Worm (Caenorhabditis elegans) whole organism, young adult: Measurements from ENCODE around the gene cdf-2.

Experiments used
- B0336.3 ChIP-seq: fragments of 200-800 bp; sonication (Bioruptor generic); IDR thresholded peaks from 2 replicates; pipeline ENCODE4 v1.3.6; 2022; ENCODE audit warnings: missing genetic modification characterization, missing compliant biosample characterization
- C17E4.6 ChIP-seq: fragments of 200-800 bp; sonication (Bioruptor generic); IDR thresholded peaks from 2 replicates; pipeline ENCODE4 v1.3.6; 2022; ENCODE audit warnings: missing genetic modification reagents, missing genetic modification characterization, missing compliant biosample characterization
- F49E8.2 ChIP-seq: sonication (generic microtip); optimal IDR thresholded peaks from 3 replicates; lab custom pipeline; 2017; ENCODE audit warnings: missing genetic modification characterization, mild to moderate bottlenecking, missing compliant biosample characterization, antibody characterized with exemption, moderate library complexity; ENCODE audit not compliant: insufficient read depth
- F55B11.4 ChIP-seq: sonication (generic microtip); optimal IDR thresholded peaks from 2 replicates; lab custom pipeline; 2016; ENCODE audit warnings: missing compliant biosample characterization, missing genetic modification characterization, borderline replicate concordance; ENCODE audit not compliant: insufficient read depth
- F57A8.1 ChIP-seq: fragments of 200-800 bp; sonication (Bioruptor generic); optimal IDR thresholded peaks from 2 replicates; lab custom pipeline; 2018; ENCODE audit warnings: mild to moderate bottlenecking, missing genetic modification characterization, moderate library complexity, missing compliant biosample characterization
- K12H6.12 ChIP-seq: fragments of 200-800 bp; sonication (Bioruptor generic); optimal IDR thresholded peaks from 2 replicates; lab custom pipeline; 2018; ENCODE audit warnings: mild to moderate bottlenecking, missing genetic modification characterization, missing compliant biosample characterization
- T26A5.8 ChIP-seq: sonication (generic microtip); optimal IDR thresholded peaks from 2 replicates; lab custom pipeline; 2016; ENCODE audit warnings: missing genetic modification characterization, missing compliant biosample characterization
- Y53F4B.3 ChIP-seq: fragments of 200-800 bp; sonication (Bioruptor generic); IDR thresholded peaks from 2 replicates; pipeline ENCODE4 v1.3.6; 2022; ENCODE audit warnings: missing genetic modification reagents, missing genetic modification characterization, missing compliant biosample characterization
- ama-1 ChIP-seq, 3 experiments: fragments of 150-350 bp in 1 of 3; sonication (generic microtip) in 2 of 3; optimal IDR thresholded peaks; 2 replicates each; lab custom pipeline; 2014 to 2018; ENCODE audit warnings: missing biosample characterization in 2 of 3, missing genetic modification characterization in 2 of 3, missing genetic modification reagents in 2 of 3
- athp-1 ChIP-seq: sonication (generic microtip); optimal IDR thresholded peaks from 2 replicates; lab custom pipeline; 2017; ENCODE audit warnings: mild to moderate bottlenecking, missing genetic modification characterization, missing compliant biosample characterization
- attf-3 ChIP-seq: fragments of 200-800 bp; sonication (Bioruptor generic); conservative IDR thresholded peaks from 2 replicates; pipeline ENCODE4 v1.3.6; 2022; ENCODE audit warnings: missing genetic modification reagents, missing genetic modification characterization, missing compliant biosample characterization
- bed-1 ChIP-seq: fragments of 200-800 bp; sonication (Bioruptor generic); IDR thresholded peaks from 2 replicates; pipeline ENCODE4 v1.3.6; 2022; ENCODE audit warnings: missing genetic modification reagents, missing genetic modification characterization, missing compliant biosample characterization
- bed-2 ChIP-seq: fragments of 200-800 bp; sonication (Bioruptor generic); IDR thresholded peaks from 2 replicates; pipeline ENCODE4 v1.3.6; 2022; ENCODE audit warnings: missing genetic modification reagents, missing genetic modification characterization, missing compliant biosample characterization
- cebp-1 ChIP-seq, 2 experiments: fragments of 200-800 bp in 1 of 2; sonication (Bioruptor generic) in 1 of 2; sonication (generic microtip) in 1 of 2; IDR thresholded peaks in 1 of 2; optimal IDR thresholded peaks in 1 of 2; 2 replicates each; pipeline versions ENCODE4 v1.3.6 to Lab custom; 2017 to 2022; ENCODE audit warnings: missing compliant biosample characterization in 2 of 2, missing genetic modification characterization in 2 of 2, mild to moderate bottlenecking in 1 of 2, missing genetic modification reagents in 1 of 2, moderate library complexity in 1 of 2
- cebp-2 ChIP-seq: fragments of 200-800 bp; sonication (Bioruptor generic); IDR thresholded peaks from 2 replicates; pipeline ENCODE4 v1.3.6; 2022; ENCODE audit warnings: missing genetic modification characterization, missing compliant biosample characterization
- ceh-27 ChIP-seq: fragments of 200-800 bp; sonication (Bioruptor generic); optimal IDR thresholded peaks from 2 replicates; lab custom pipeline; 2018; ENCODE audit warnings: mild to moderate bottlenecking, missing genetic modification characterization, moderate library complexity, missing compliant biosample characterization
- dpff-1 ChIP-seq: sonication (generic microtip); optimal IDR thresholded peaks from 2 replicates; lab custom pipeline; 2017; ENCODE audit warnings: mild to moderate bottlenecking, missing genetic modification characterization, missing compliant biosample characterization
- gei-17 ChIP-seq: fragments of 200-800 bp; sonication (Bioruptor generic); optimal IDR thresholded peaks from 2 replicates; lab custom pipeline; 2018; ENCODE audit warnings: mild to moderate bottlenecking, missing genetic modification characterization, missing compliant biosample characterization
- hlh-12 ChIP-seq: sonication (generic microtip); optimal IDR thresholded peaks from 2 replicates; lab custom pipeline; 2016; ENCODE audit warnings: missing genetic modification characterization, missing compliant biosample characterization
- hmg-1.2 ChIP-seq: fragments of 200-800 bp; sonication (Bioruptor generic); IDR thresholded peaks from 2 replicates; pipeline ENCODE4 v1.3.6; 2022; ENCODE audit warnings: missing genetic modification reagents, missing genetic modification characterization, missing compliant biosample characterization
- hrde-1 ChIP-seq: sonication (generic microtip); optimal IDR thresholded peaks from 2 replicates; lab custom pipeline; 2016; ENCODE audit warnings: missing genetic modification characterization, mild to moderate bottlenecking, missing compliant biosample characterization, moderate library complexity, missing genotype, missing genetic modification reagents, borderline replicate concordance
- lag-1 ChIP-seq: fragments of 200-800 bp; sonication (Bioruptor generic); IDR thresholded peaks from 2 replicates; pipeline ENCODE4 v1.3.6; 2022; ENCODE audit warnings: missing genetic modification reagents, missing genetic modification characterization, missing compliant biosample characterization
- let-607 ChIP-seq, 2 experiments: fragments of 200-800 bp in 1 of 2; sonication (Bioruptor generic) in 1 of 2; sonication (generic microtip) in 1 of 2; optimal IDR thresholded peaks; 2 replicates each; lab custom pipeline; 2016 to 2018; ENCODE audit warnings: mild to moderate bottlenecking in 2 of 2, missing compliant biosample characterization in 2 of 2, missing genetic modification characterization in 2 of 2, moderate library complexity in 2 of 2, missing genotype in 1 of 2
- lin-26 ChIP-seq: fragments of 200-800 bp; sonication (Bioruptor generic); IDR thresholded peaks from 2 replicates; pipeline ENCODE4 v1.3.6; 2022; ENCODE audit warnings: missing genetic modification reagents, missing genetic modification characterization, missing compliant biosample characterization
- lin-54 ChIP-seq: fragments of 200-800 bp; sonication (Bioruptor generic); optimal IDR thresholded peaks from 2 replicates; lab custom pipeline; 2018; ENCODE audit warnings: mild to moderate bottlenecking, missing genetic modification characterization, missing compliant biosample characterization
- lsl-1 ChIP-seq: fragments of 200-800 bp; sonication (Bioruptor generic); optimal IDR thresholded peaks from 2 replicates; lab custom pipeline; 2018; ENCODE audit warnings: mild to moderate bottlenecking, missing genetic modification characterization, moderate library complexity, missing compliant biosample characterization
- lsy-27 ChIP-seq: sonication (generic microtip); optimal IDR thresholded peaks from 2 replicates; lab custom pipeline; 2017; ENCODE audit warnings: missing genetic modification characterization, mild to moderate bottlenecking, missing compliant biosample characterization, antibody characterized with exemption, missing genotype, borderline replicate concordance; ENCODE audit not compliant: insufficient read depth
- madf-6 ChIP-seq: fragments of 200-800 bp; sonication (Bioruptor generic); IDR thresholded peaks from 2 replicates; pipeline ENCODE4 v1.3.6; 2022; ENCODE audit warnings: missing genetic modification reagents, missing genetic modification characterization, missing compliant biosample characterization
- mes-4 ChIP-seq: sonication (generic microtip); optimal IDR thresholded peaks from 2 replicates; lab custom pipeline; 2016; ENCODE audit warnings: missing genotype, missing genetic modification characterization, missing compliant biosample characterization
- nfyb-1 ChIP-seq: fragments of 200-800 bp; sonication (Bioruptor generic); IDR thresholded peaks from 2 replicates; pipeline ENCODE4 v1.3.6; 2022; ENCODE audit warnings: missing genetic modification reagents, missing genetic modification characterization, missing compliant biosample characterization
- nhr-27 ChIP-seq: fragments of 200-800 bp; sonication (Bioruptor generic); optimal IDR thresholded peaks from 2 replicates; lab custom pipeline; 2018; ENCODE audit warnings: mild to moderate bottlenecking, missing genetic modification characterization, moderate library complexity, missing compliant biosample characterization
- nhr-80 ChIP-seq: sonication (generic microtip); optimal IDR thresholded peaks from 2 replicates; lab custom pipeline; 2016; ENCODE audit warnings: missing genetic modification characterization, missing compliant biosample characterization
- pha-4 ChIP-seq: fragments of 150-350 bp; sonication (generic microtip); optimal IDR thresholded peaks from 2 replicates; lab custom pipeline; 2014; ENCODE audit warnings: missing biosample characterization, missing genetic modification reagents, missing genetic modification characterization
- rec-8 ChIP-seq, 2 experiments: sonication (generic microtip); optimal IDR thresholded peaks; 2 replicates each; lab custom pipeline; 2016; ENCODE audit warnings: mild to moderate bottlenecking in 2 of 2, missing genetic modification characterization in 2 of 2, missing genetic modification reagents in 2 of 2, missing genotype in 2 of 2, missing biosample characterization in 1 of 2, missing compliant biosample characterization in 1 of 2, moderate library complexity in 1 of 2
- repo-1 ChIP-seq: sonication (generic microtip); optimal IDR thresholded peaks from 2 replicates; lab custom pipeline; 2017; ENCODE audit warnings: mild to moderate bottlenecking, missing genetic modification characterization, missing compliant biosample characterization
- sdz-38 ChIP-seq: sonication (generic microtip); optimal IDR thresholded peaks from 2 replicates; lab custom pipeline; 2016; ENCODE audit warnings: missing genotype, missing genetic modification characterization, missing compliant biosample characterization
- tbp1 ChIP-seq: fragments of 200-800 bp; sonication (Bioruptor generic); optimal IDR thresholded peaks from 2 replicates; lab custom pipeline; 2018; ENCODE audit warnings: mild to moderate bottlenecking, missing genetic modification characterization, missing compliant biosample characterization
- tbx-9 ChIP-seq: sonication (generic microtip); optimal IDR thresholded peaks from 2 replicates; lab custom pipeline; 2016; ENCODE audit warnings: borderline replicate concordance, missing genetic modification characterization, inconsistent platforms, missing compliant biosample characterization
- zfh-2 ChIP-seq: fragments of 200-800 bp; sonication (Bioruptor generic); conservative IDR thresholded peaks from 2 replicates; pipeline ENCODE4 v1.3.6; 2022; ENCODE audit warnings: missing genetic modification reagents, missing genetic modification characterization, missing compliant biosample characterization
- ztf-22 ChIP-seq: fragments of 200-800 bp; sonication (Bioruptor generic); optimal IDR thresholded peaks from 2 replicates; lab custom pipeline; 2018; ENCODE audit warnings: mild to moderate bottlenecking, missing genetic modification characterization, moderate library complexity, missing compliant biosample characterization
- ztf-26 ChIP-seq: sonication (generic microtip); optimal IDR thresholded peaks from 2 replicates; lab custom pipeline; 2017; ENCODE audit warnings: missing genetic modification characterization, missing compliant biosample characterization
- ztf-6 ChIP-seq: fragments of 200-800 bp; sonication (Bioruptor generic); IDR thresholded peaks from 2 replicates; pipeline ENCODE4 v1.3.6; 2022; ENCODE audit warnings: missing genetic modification reagents, missing genetic modification characterization, missing compliant biosample characterization

Gene cdf-2

ce11 chrX:12484749-12485148, 18.0 kb upstream of the cdf-2 start, which contains the start of gene tbc-13:
tbc-13 (plus strand) TSS chrX:12485049.
- no peak for TF ChIP-seq dpff-1
- TF ChIP-seq ceh-27 (GFP tag; lab: Kevin White, UChicago): no peak
- TF ChIP-seq let-607 (tag; optimal IDR thresholded peaks at IDR 0.05; lab: Kevin White, UChicago): no peak
- no peak for TF ChIP-seq zfh-2 (GFP tag; lab: Robert Waterston, UW)
- TF ChIP-seq lsl-1: no peak
- no peak for TF ChIP-seq bed-2 (GFP tag; lab: Robert Waterston, UW)
- no peak for TF ChIP-seq gei-17 (GFP tag; lab: Kevin White, UChicago)
- TF ChIP-seq pha-4 (tag; lab: Kevin White, UChicago): no peak
- no peak for TF ChIP-seq madf-6
- no peak for TF ChIP-seq ztf-6 (GFP tag; lab: Robert Waterston, UW)
- TF ChIP-seq rec-8 (tag; optimal IDR thresholded peaks at IDR 0.05; lab: Kevin White, UChicago): no peak
- TF ChIP-seq lin-26 (GFP tag; lab: Robert Waterston, UW): no peak
- no peak for TF ChIP-seq lsy-27 (tag; lab: Kevin White, UChicago)
- TF ChIP-seq cebp-1 (GFP tag; IDR thresholded peaks at IDR 0.05; lab: Robert Waterston, UW): no peak
- TF ChIP-seq cebp-1 (tag; optimal IDR thresholded peaks at IDR 0.05; lab: Kevin White, UChicago): no peak
- no peak for TF ChIP-seq Y53F4B.3 (GFP tag; lab: Robert Waterston, UW)
- TF ChIP-seq mes-4 (tag; lab: Kevin White, UChicago): no peak
- TF ChIP-seq lin-54: no peak
- no peak for TF ChIP-seq cebp-2

ce11 chrX:12484078-12484477, 17.4 kb upstream of the cdf-2 start:
- peak; percentile 64 to 78 for TF ChIP-seq let-607 (tag; optimal IDR thresholded peaks at IDR 0.05; lab: Kevin White, UChicago)
- no peak for TF ChIP-seq ztf-22
- peak; percentile 57 for TF ChIP-seq nhr-80 (tag; lab: Kevin White, UChicago)

- TF ChIP-seq ama-1 (optimal IDR thresholded peaks at IDR 0.05; lab: Kevin White, UChicago) (no peak), ama-1 (GFP tag; optimal IDR thresholded peaks at IDR 0.05; lab: Kevin White, UChicago) (no peak), zfh-2 (GFP tag; lab: Robert Waterston, UW) (peak; percentile 99), cebp-2 (no peak), mes-4 (tag; lab: Kevin White, UChicago) (no peak), tbx-9 (tag; lab: Kevin White, UChicago) (no peak), hmg-1.2 (GFP tag; lab: Robert Waterston, UW) (peak; percentile 56; the same call in 1 of the 2 replicates), bed-1 (no peak), ceh-27 (GFP tag; lab: Kevin White, UChicago) (peak; percentile 88), C17E4.6 (GFP tag; lab: Robert Waterston, UW) (no peak), B0336.3 (GFP tag; lab: Robert Waterston, UW) (peak; percentile 59; the same call in 1 of the 2 replicates), tbp1 (GFP tag; lab: Kevin White, UChicago) (peak; percentile 42), T26A5.8 (tag; lab: Kevin White, UChicago) (no peak), attf-3 (GFP tag; lab: Robert Waterston, UW) (no peak), F49E8.2 (tag; lab: Kevin White, UChicago) (no peak), hrde-1 (tag; lab: Kevin White, UChicago) (no peak), athp-1 (no peak), nfyb-1 (GFP tag; lab: Robert Waterston, UW) (no peak), repo-1 (tag; lab: Kevin White, UChicago) (no peak), ztf-26 (tag; lab: Kevin White, UChicago) (peak; percentile 53), F57A8.1 (GFP tag; lab: Kevin White, UChicago) (no peak), F55B11.4 (tag; lab: Kevin White, UChicago) (no peak), K12H6.12 (tag; lab: Kevin White, UChicago) (peak; percentile 96), hlh-12 (tag; lab: Kevin White, UChicago) (no peak), gei-17 (GFP tag; lab: Kevin White, UChicago) (peak; percentile 70), sdz-38 (tag; lab: Kevin White, UChicago) (no peak), nhr-27 (tag; lab: Kevin White, UChicago) (peak; percentile 3), cebp-1 (GFP tag; IDR thresholded peaks at IDR 0.05; lab: Robert Waterston, UW) (no peak), cebp-1 (tag; optimal IDR thresholded peaks at IDR 0.05; lab: Kevin White, UChicago) (no peak), lag-1 (no peak)
These were observed 13.8 kb upstream of the cdf-2 start, which contains the start of gene atf-6 for ce11 chrX:12480447-12480998. atf-6 (plus strand) TSS chrX:12480948.
